Worm (Caenorhabditis elegans): Measurements from ENCODE around the gene T02H6.11.

DNA sequence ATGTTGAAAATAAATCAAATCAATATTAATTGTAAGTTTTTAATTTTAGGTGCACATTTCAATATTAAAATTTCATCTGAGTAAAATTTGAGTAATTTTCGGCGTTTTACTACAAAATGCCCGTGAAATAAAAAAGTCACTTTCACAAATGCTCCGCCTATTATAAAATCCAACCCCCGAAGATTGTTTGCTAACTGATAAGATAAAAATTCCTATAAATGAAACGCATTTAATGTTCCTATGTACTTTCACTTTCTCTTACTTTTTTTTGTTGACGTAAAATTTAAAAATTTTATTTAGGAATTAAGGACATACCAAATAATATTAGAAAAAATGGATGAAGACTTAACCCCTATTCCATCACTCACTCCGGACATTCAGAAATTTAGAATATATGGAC, 42.6 kb downstream of the T02H6.11 start, which contains the start of gene sdz-24:
- no peak for TF ChIP-seq aly-2 (tag; optimal IDR thresholded peaks at IDR 0.05)
- no peak for TF ChIP-seq ces-1 (GFP tag; optimal IDR thresholded peaks at IDR 0.05)
- no peak for TF ChIP-seq sox-4 (tag; optimal IDR thresholded peaks at IDR 0.05)
- no peak for TF ChIP-seq nhr-237 (tag; optimal IDR thresholded peaks at IDR 0.05)
- no peak for TF ChIP-seq jun-1 (tag; optimal IDR thresholded peaks at IDR 0.05)
- TF ChIP-seq nhr-77 (tag; optimal IDR thresholded peaks at IDR 0.05) = no peak
- TF ChIP-seq ztf-4 (tag; optimal IDR thresholded peaks at IDR 0.05) = no peak
- TF ChIP-seq egl-27 (tag; optimal IDR thresholded peaks at IDR 0.05) = no peak
- TF ChIP-seq zag-1 (tag; optimal IDR thresholded peaks at IDR 0.05) = no peak
- TF ChIP-seq nhr-28 (tag; optimal IDR thresholded peaks at IDR 0.05) = no peak
- no peak for TF ChIP-seq efl-1 (optimal IDR thresholded peaks at IDR 0.05)
- no peak for TF ChIP-seq efl-1 (GFP tag; optimal IDR thresholded peaks at IDR 0.05 in 1 of 2)
- TF ChIP-seq tbx-2 (tag; optimal IDR thresholded peaks at IDR 0.05) = no peak
